Fruit fly (Drosophila melanogaster) whole organism, embryonic: ENCODE results near the gene Rtnl1.

Experiments
- Atf3 ChIP-seq: fragments of 200-800 bp; sonication (Bioruptor generic); optimal IDR thresholded peaks from 3 replicates; lab custom pipeline; 2016; ENCODE audit warnings: missing biosample characterization, missing genetic modification characterization
- B-H1 ChIP-seq: fragments of 200-800 bp; sonication (Bioruptor generic); IDR thresholded peaks from 3 replicates; pipeline ENCODE4 v1.3.6; 2022; ENCODE audit warnings: missing biosample characterization, missing genetic modification characterization
- CG10209 ChIP-seq: fragments of 200-800 bp; sonication (Bioruptor generic); optimal IDR thresholded peaks from 3 replicates; lab custom pipeline; 2017; ENCODE audit warnings: missing biosample characterization, mild to moderate bottlenecking, missing genetic modification characterization, missing genetic modification reagents
- CG1024 ChIP-seq: fragments of 200-800 bp; sonication (Bioruptor generic); IDR thresholded peaks from 2 replicates; pipeline ENCODE4 v1.3.6; 2022; ENCODE audit warnings: missing biosample characterization, missing genetic modification characterization
- CG10543 ChIP-seq: fragments of 200-800 bp; sonication (Bioruptor generic); optimal IDR thresholded peaks from 3 replicates; lab custom pipeline; 2017; ENCODE audit warnings: missing biosample characterization, mild to moderate bottlenecking, missing genetic modification characterization, moderate library complexity
- CG10959 ChIP-seq: fragments of 200-800 bp; sonication (Bioruptor generic); IDR thresholded peaks from 2 replicates; pipeline ENCODE4 v1.3.6; 2022; ENCODE audit warnings: missing biosample characterization, missing genetic modification characterization
- CG11696 ChIP-seq: fragments of 200-800 bp; sonication (Bioruptor generic); IDR thresholded peaks from 2 replicates; pipeline ENCODE4 v1.3.6; 2022; ENCODE audit warnings: missing biosample characterization, missing genetic modification characterization
- CG14050 ChIP-seq: fragments of 200-800 bp; sonication (Bioruptor generic); IDR thresholded peaks from 3 replicates; pipeline ENCODE4 v1.3.6; 2022; ENCODE audit warnings: missing biosample characterization, missing genetic modification characterization
- CG15073 ChIP-seq: fragments of 200-800 bp; sonication (Bioruptor generic); optimal IDR thresholded peaks from 2 replicates; lab custom pipeline; 2016; ENCODE audit warnings: missing biosample characterization, missing genetic modification characterization
- CG1529 ChIP-seq: fragments of 200-800 bp; sonication (Bioruptor generic); optimal IDR thresholded peaks from 3 replicates; lab custom pipeline; 2018; ENCODE audit warnings: missing biosample characterization, missing genetic modification characterization
- CG18262 ChIP-seq: fragments of 200-800 bp; optimal IDR thresholded peaks from 3 replicates; lab custom pipeline; 2019; ENCODE audit warnings: missing biosample characterization, mild to moderate bottlenecking, missing genetic modification characterization, moderate library complexity
- CG18599 ChIP-seq: fragments of 200-800 bp; sonication (Bioruptor generic); optimal IDR thresholded peaks from 3 replicates; lab custom pipeline; 2017; ENCODE audit warnings: missing biosample characterization, missing genetic modification characterization, mild to moderate bottlenecking, moderate library complexity, missing genetic modification reagents
- CG33557 ChIP-seq: fragments of 200-800 bp; sonication (Bioruptor generic); optimal IDR thresholded peaks from 2 replicates; lab custom pipeline; 2019; ENCODE audit warnings: missing biosample characterization, mild to moderate bottlenecking, missing genetic modification characterization, moderate library complexity
- CG5245 ChIP-seq: fragments of 200-800 bp; sonication (Bioruptor generic); optimal IDR thresholded peaks from 3 replicates; lab custom pipeline; 2016; ENCODE audit warnings: missing biosample characterization, missing genetic modification characterization
- CG8089 ChIP-seq: fragments of 200-800 bp; sonication (Bioruptor generic); optimal IDR thresholded peaks from 3 replicates; lab custom pipeline; 2016; ENCODE audit warnings: missing biosample characterization, missing genetic modification characterization
- CG8765 ChIP-seq: fragments of 200-800 bp; sonication (Bioruptor generic); IDR thresholded peaks from 2 replicates; pipeline ENCODE4 v1.3.6; 2022; ENCODE audit warnings: missing biosample characterization, missing genetic modification characterization
- CG9797 ChIP-seq: fragments of 200-800 bp; sonication (Bioruptor generic); optimal IDR thresholded peaks from 3 replicates; lab custom pipeline; 2018; ENCODE audit warnings: missing biosample characterization, mild to moderate bottlenecking, missing genetic modification characterization
- CHES-1-like ChIP-seq: fragments of 200-800 bp; sonication (Bioruptor generic); optimal IDR thresholded peaks from 2 replicates; lab custom pipeline; 2016; ENCODE audit warnings: missing biosample characterization, missing genetic modification characterization
- D19B ChIP-seq: fragments of 200-800 bp; sonication (Bioruptor generic); optimal IDR thresholded peaks from 2 replicates; lab custom pipeline; 2017; ENCODE audit warnings: missing biosample characterization, mild to moderate bottlenecking, missing genetic modification characterization
- Dad ChIP-seq: fragments of 200-800 bp; sonication (Bioruptor generic); optimal IDR thresholded peaks from 3 replicates; lab custom pipeline; 2016; ENCODE audit warnings: missing biosample characterization, missing genetic modification characterization
- Dbx ChIP-seq: fragments of 200-800 bp; sonication (Bioruptor generic); IDR thresholded peaks from 3 replicates; pipeline ENCODE4 v1.3.6; 2022; ENCODE audit warnings: missing biosample characterization, missing genetic modification characterization
- Fer1 ChIP-seq: fragments of 200-800 bp; sonication (Bioruptor generic); optimal IDR thresholded peaks from 2 replicates; lab custom pipeline; 2017; ENCODE audit warnings: missing biosample characterization, mild to moderate bottlenecking, missing genetic modification characterization
- HmgD ChIP-seq: fragments of 200-800 bp; sonication (Bioruptor generic); optimal IDR thresholded peaks from 3 replicates; lab custom pipeline; 2016; ENCODE audit warnings: missing biosample characterization, missing genetic modification characterization
- Nf-YC ChIP-seq: fragments of 200-800 bp; optimal IDR thresholded peaks from 3 replicates; lab custom pipeline; 2019; ENCODE audit warnings: missing biosample characterization, mild to moderate bottlenecking, missing genetic modification characterization, moderate library complexity
- Oli ChIP-seq: fragments of 200-800 bp; sonication (Bioruptor generic); optimal IDR thresholded peaks from 2 replicates; lab custom pipeline; 2018; ENCODE audit warnings: missing biosample characterization, mild to moderate bottlenecking, missing genetic modification characterization, moderate library complexity
- PHDP ChIP-seq: fragments of 200-800 bp; sonication (Bioruptor generic); optimal IDR thresholded peaks from 3 replicates; lab custom pipeline; 2018; ENCODE audit warnings: missing biosample characterization, mild to moderate bottlenecking, missing genetic modification characterization, moderate library complexity
- Rx ChIP-seq: fragments of 200-800 bp; sonication (Bioruptor generic); IDR thresholded peaks from 2 replicates; pipeline ENCODE4 v1.3.6; 2022; ENCODE audit warnings: missing biosample characterization, missing genetic modification characterization
- Sry-δ ChIP-seq: fragments of 200-800 bp; sonication (Bioruptor generic); optimal IDR thresholded peaks from 2 replicates; lab custom pipeline; 2016; ENCODE audit warnings: missing biosample characterization, missing genetic modification characterization
- Taf1 ChIP-seq: fragments of 200-800 bp; sonication (Bioruptor generic); IDR thresholded peaks from 2 replicates; pipeline ENCODE4 v1.3.6; 2022; ENCODE audit warnings: missing biosample characterization, missing genetic modification characterization
- Xrp1 ChIP-seq: fragments of 200-800 bp; sonication (Bioruptor generic); IDR thresholded peaks from 2 replicates; pipeline ENCODE4 v1.3.6; 2022; ENCODE audit warnings: missing biosample characterization, missing genetic modification characterization
- ase ChIP-seq: fragments of 200-800 bp; sonication (Bioruptor generic); IDR thresholded peaks from 3 replicates; pipeline ENCODE4 v1.3.6; 2022; ENCODE audit warnings: missing biosample characterization, missing genetic modification characterization
- az2 ChIP-seq: fragments of 200-800 bp; sonication (Bioruptor generic); optimal IDR thresholded peaks from 3 replicates; lab custom pipeline; 2016; ENCODE audit warnings: missing biosample characterization, missing genetic modification characterization
- bigmax ChIP-seq: fragments of 200-800 bp; sonication (Bioruptor generic); optimal IDR thresholded peaks from 2 replicates; lab custom pipeline; 2018; ENCODE audit warnings: missing biosample characterization, mild to moderate bottlenecking, missing genetic modification characterization
- br ChIP-seq: fragments of >200 bp; optimal IDR thresholded peaks from 2 replicates; lab custom pipeline; 2017
- caup ChIP-seq: fragments of 200-800 bp; sonication (Bioruptor generic); optimal IDR thresholded peaks from 3 replicates; lab custom pipeline; 2017; ENCODE audit warnings: missing biosample characterization, mild to moderate bottlenecking, missing genetic modification characterization, moderate library complexity; ENCODE audit not compliant: severe bottlenecking
- corto ChIP-seq: fragments of 200-800 bp; sonication (Bioruptor generic); optimal IDR thresholded peaks from 2 replicates; lab custom pipeline; 2016; ENCODE audit warnings: missing biosample characterization, mild to moderate bottlenecking, missing genetic modification characterization, moderate library complexity
- dan ChIP-seq: fragments of 200-800 bp; sonication (Bioruptor generic); IDR thresholded peaks from 2 replicates; pipeline ENCODE4 v1.3.6; 2022; ENCODE audit warnings: missing biosample characterization, missing genetic modification characterization
- dati ChIP-seq: fragments of 200-800 bp; sonication (Bioruptor generic); IDR thresholded peaks from 2 replicates; pipeline ENCODE4 v1.3.6; 2022; ENCODE audit warnings: missing biosample characterization, missing genetic modification characterization
- hbn ChIP-seq: fragments of 200-800 bp; sonication (Bioruptor generic); IDR thresholded peaks from 2 replicates; pipeline ENCODE4 v1.3.6; 2022; ENCODE audit warnings: missing biosample characterization, missing genetic modification characterization; ENCODE audit not compliant: partially characterized antibody
- jigr1 ChIP-seq: fragments of 200-800 bp; sonication (Bioruptor generic); IDR thresholded peaks from 3 replicates; pipeline ENCODE4 v1.3.6; 2022; ENCODE audit warnings: missing biosample characterization, missing genetic modification characterization
- kah ChIP-seq: fragments of 200-800 bp; sonication (Bioruptor generic); optimal IDR thresholded peaks from 2 replicates; lab custom pipeline; 2018; ENCODE audit warnings: missing biosample characterization, mild to moderate bottlenecking, missing genetic modification characterization
- kay ChIP-seq: fragments of 200-800 bp; sonication (Bioruptor generic); optimal IDR thresholded peaks from 2 replicates; lab custom pipeline; 2016; ENCODE audit warnings: missing biosample characterization, missing genetic modification characterization
- phol ChIP-seq: fragments of 200-800 bp; sonication (Bioruptor generic); optimal IDR thresholded peaks from 3 replicates; lab custom pipeline; 2018; ENCODE audit warnings: missing biosample characterization, mild to moderate bottlenecking, missing genetic modification characterization, moderate library complexity
- psq ChIP-seq: fragments of 200-800 bp; sonication (Bioruptor generic); optimal IDR thresholded peaks from 2 replicates; lab custom pipeline; 2017; ENCODE audit warnings: missing biosample characterization, missing genetic modification characterization
- ranshi ChIP-seq: fragments of 200-800 bp; sonication (Bioruptor generic); IDR thresholded peaks from 2 replicates; pipeline ENCODE4 v1.3.6; 2022; ENCODE audit warnings: missing biosample characterization, missing genetic modification characterization
- repo ChIP-seq: fragments of 200-800 bp; sonication (Bioruptor generic); optimal IDR thresholded peaks from 2 replicates; lab custom pipeline; 2016; ENCODE audit warnings: missing biosample characterization, missing genetic modification characterization
- row ChIP-seq: fragments of 200-800 bp; sonication (Bioruptor generic); IDR thresholded peaks from 3 replicates; pipeline ENCODE4 v1.3.6; 2022; ENCODE audit warnings: missing biosample characterization, missing genetic modification characterization
- scrt ChIP-seq: fragments of 200-800 bp; sonication (Bioruptor generic); optimal IDR thresholded peaks from 2 replicates; lab custom pipeline; 2018; ENCODE audit warnings: missing biosample characterization, mild to moderate bottlenecking, missing genetic modification characterization, moderate library complexity
- sd ChIP-seq: fragments of 200-800 bp; sonication (Bioruptor generic); optimal IDR thresholded peaks from 3 replicates; lab custom pipeline; 2018; ENCODE audit warnings: missing biosample characterization, mild to moderate bottlenecking, missing genetic modification characterization, moderate library complexity
- sens ChIP-seq: fragments of 200-800 bp; sonication (Bioruptor generic); peaks from one replicate; lab custom pipeline; 2016; ENCODE audit warnings: missing biosample characterization, missing genetic modification characterization
- so ChIP-seq: fragments of 200-800 bp; sonication (Bioruptor generic); IDR thresholded peaks from 3 replicates; pipeline ENCODE4 v1.3.6; 2022; ENCODE audit warnings: missing biosample characterization, missing genetic modification characterization
- twi ChIP-seq: fragments of 200-800 bp; optimal IDR thresholded peaks from 2 replicates; lab custom pipeline; 2019; ENCODE audit warnings: missing biosample characterization, mild to moderate bottlenecking, missing genetic modification characterization, moderate library complexity

Gene Rtnl1

dm6 chr2L:5010784-5011260 lies 1.3 kb upstream of the Rtnl1 start, which contains the start of the genes CG31917, Tfb5 and SelT (continued):
- TF ChIP-seq Taf1 (0 out of 2 replicates have a peak, but pooled peaks have one; percentile 21), repo (GFP tag; lab: Kevin White, UChicago) (peak; percentile 35), CG33557 (GFP tag; lab: Kevin White, UChicago) (peak; percentile 56), HmgD (GFP tag; lab: Kevin White, UChicago) (peak; percentile 62), Oli (tag; lab: Kevin White, UChicago) (peak; percentile 15), Dbx (GFP tag; lab: Robert Waterston, UW) (0 out of 3 replicates have a peak, but pooled peaks have one; percentile 11), PHDP (peak; percentile 68), hbn (GFP tag; lab: Robert Waterston, UW) (peak; percentile 65), Nf-YC (tag; lab: Kevin White, UChicago) (no peak), sd (tag; lab: Kevin White, UChicago) (peak; percentile 91), Dad (GFP tag; lab: Kevin White, UChicago) (peak; percentile 65), CG18599 (peak; percentile 43), ase (no peak), row (GFP tag; lab: Robert Waterston, UW) (peak; percentile 95), CG10543 (GFP tag; lab: Kevin White, UChicago) (peak; percentile 29), CG10209 (GFP tag; lab: Kevin White, UChicago) (peak; percentile 41), psq (no peak), B-H1 (no peak), CG1024 (GFP tag; lab: Robert Waterston, UW) (peak; percentile 34; the same call in 1 of the 2 replicates), scrt (no peak), CG10959 (no peak), CG15073 (GFP tag; lab: Kevin White, UChicago) (no peak), jigr1 (GFP tag; lab: Robert Waterston, UW) (no peak), Atf3 (GFP tag; lab: Kevin White, UChicago) (no peak), CG1529 (GFP tag; lab: Kevin White, UChicago) (no peak), Sry-δ (GFP tag; lab: Kevin White, UChicago) (peak; percentile 91), Rx (GFP tag; lab: Robert Waterston, UW) (no peak), CG8765 (GFP tag; lab: Robert Waterston, UW) (no peak), CG14050 (GFP tag; lab: Robert Waterston, UW) (no peak), CG9797 (GFP tag; lab: Kevin White, UChicago) (peak; percentile 30), CG5245 (GFP tag; lab: Kevin White, UChicago) (no peak), CG8089 (GFP tag; lab: Kevin White, UChicago) (no peak), D19B (GFP tag; lab: Kevin White, UChicago) (no peak), az2 (GFP tag; lab: Kevin White, UChicago) (peak; percentile 36), dan (GFP tag; lab: Robert Waterston, UW) (no peak), br (lab: Kevin White, UChicago) (no peak), kah (GFP tag; lab: Kevin White, UChicago) (no peak), Xrp1 (GFP tag; lab: Robert Waterston, UW) (peak; percentile 43; the same call in 1 of the 2 replicates), CG18262 (tag; lab: Kevin White, UChicago) (no peak), CG11696 (no peak), so (GFP tag; lab: Robert Waterston, UW) (no peak), twi (tag; lab: Kevin White, UChicago) (peak; percentile 50), kay (GFP tag; lab: Kevin White, UChicago) (peak; percentile 13), phol (tag; lab: Kevin White, UChicago) (peak; percentile 70), sens (GFP tag; lab: Kevin White, UChicago) (peak; percentile 89), corto (GFP tag; lab: Kevin White, UChicago) (no peak), CHES-1-like (GFP tag; lab: Kevin White, UChicago) (peak; percentile 71), caup (GFP tag; lab: Kevin White, UChicago) (no peak), dati (GFP tag; lab: Robert Waterston, UW) (no peak), bigmax (GFP tag; lab: Kevin White, UChicago) (no peak), ranshi (no peak), Fer1 (GFP tag; lab: Kevin White, UChicago) (no peak)
